Worm (Caenorhabditis elegans) whole organism, mixed stage, embryonic: ENCODE measurements around the gene nmur-1.

Experiments used
- blmp-1 ChIP-seq: fragments of 150-350 bp; optimal IDR thresholded peaks from 2 replicates; lab custom pipeline; 2014; ENCODE audit warnings: missing biosample characterization, missing genetic modification characterization
- ceh-83 ChIP-seq: fragments of 200-800 bp; sonication (Bioruptor generic); optimal IDR thresholded peaks from 2 replicates; lab custom pipeline; 2018; ENCODE audit warnings: mild to moderate bottlenecking, missing genetic modification characterization, missing compliant biosample characterization
- nhr-237 ChIP-seq: fragments of 150-350 bp; optimal IDR thresholded peaks from 2 replicates; lab custom pipeline; 2014; ENCODE audit warnings: missing biosample characterization, missing genetic modification characterization
- nhr-28 ChIP-seq: fragments of 150-350 bp; optimal IDR thresholded peaks from 2 replicates; lab custom pipeline; 2014; ENCODE audit warnings: missing biosample characterization, missing genetic modification characterization
- nhr-76 ChIP-seq: sonication (generic microtip); optimal IDR thresholded peaks from 2 replicates; lab custom pipeline; 2017; ENCODE audit warnings: missing biosample characterization, missing genetic modification characterization
- snpc-4 ChIP-seq: fragments of 150-350 bp; optimal IDR thresholded peaks from 2 replicates; lab custom pipeline; 2014; ENCODE audit warnings: missing biosample characterization, missing genetic modification characterization
- unc-62 ChIP-seq: fragments of 150-350 bp; optimal IDR thresholded peaks from 2 replicates; lab custom pipeline; 2014; ENCODE audit warnings: missing biosample characterization, missing genetic modification reagents, missing genetic modification characterization

DNA sequence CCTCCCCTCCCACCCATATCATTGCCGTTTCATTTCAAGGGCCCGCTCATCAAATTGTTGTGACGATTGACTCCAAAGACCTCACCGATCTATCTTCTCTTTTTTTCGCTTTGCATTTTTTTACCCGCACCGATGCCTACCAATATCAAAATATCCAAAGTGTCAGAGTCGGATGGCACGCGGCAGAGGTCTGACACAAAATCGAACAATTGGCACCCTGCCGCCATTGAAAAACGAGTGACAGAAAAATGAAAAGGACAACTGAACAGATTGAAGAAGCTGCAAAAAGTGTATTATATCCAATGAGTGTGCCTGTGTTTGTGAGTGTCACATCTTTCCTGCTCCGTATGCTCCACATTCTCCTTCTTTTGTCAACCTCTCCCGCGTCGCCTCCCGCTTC, 5.7 kb downstream of the nmur-1 start:
- TF ChIP-seq nhr-237 (tag; lab: Kevin White, UChicago) (no peak), nhr-76 (tag; lab: Kevin White, UChicago) (no peak), ceh-83 (no peak), unc-62 (GFP tag; lab: Kevin White, UChicago) (peak; percentile 85), snpc-4 (tag; lab: Kevin White, UChicago) (no peak), blmp-1 (tag; lab: Kevin White, UChicago) (no peak), nhr-28 (tag; lab: Kevin White, UChicago) (no peak)
